Fruit fly (Drosophila melanogaster): ENCODE results near the gene CG9853.

CG9853 gene

DNA sequence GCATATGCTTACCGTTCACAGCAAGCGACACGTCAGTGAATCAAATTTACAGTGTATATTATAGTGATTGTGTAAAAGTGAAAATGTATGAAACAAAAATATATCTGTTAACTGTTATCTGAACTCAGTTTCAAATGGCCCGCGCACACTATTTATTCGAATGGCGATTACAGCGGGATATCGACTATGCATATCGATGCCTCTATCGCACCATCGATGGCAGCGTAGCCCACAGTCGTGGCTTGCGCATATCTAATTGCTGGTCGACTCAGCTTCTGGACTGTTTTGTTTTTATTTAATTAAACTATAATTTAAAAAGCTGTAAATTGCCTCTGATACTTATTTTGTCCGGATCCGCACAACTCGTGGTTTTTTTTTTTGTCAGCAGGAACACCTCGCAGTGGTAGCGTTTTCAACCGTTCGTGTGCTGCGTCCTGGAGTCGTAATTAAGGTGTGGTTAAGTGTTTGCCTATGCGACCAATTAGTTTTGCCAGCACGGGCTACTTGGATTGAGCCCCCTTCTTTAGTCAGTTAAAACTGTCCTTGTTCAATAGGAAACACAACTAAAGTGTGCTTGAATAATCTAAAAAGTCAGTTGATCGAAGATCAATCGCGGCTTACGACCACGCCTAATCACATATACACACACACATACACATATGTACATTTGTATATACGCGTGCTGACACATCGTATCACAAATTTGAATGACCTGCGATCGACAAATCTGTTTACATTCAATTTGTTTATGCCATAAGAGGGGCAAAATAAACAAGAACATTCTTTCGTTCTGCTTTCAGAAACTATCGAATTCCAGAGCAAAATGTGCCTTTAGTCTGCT lies 20.5 kb downstream of the CG9853 start, which contains the start of gene Cont (continued):
- TF ChIP-seq HmgZ (tag; optimal IDR thresholded peaks at IDR 0.05), result peak; percentile 58
- TF ChIP-seq Bgb (GFP tag; IDR thresholded peaks at IDR 0.05; ENCODE audit: partially characterized antibody), result peak; percentile 97
- no peak for TF ChIP-seq CG8290 (GFP tag; optimal IDR thresholded peaks at IDR 0.05)
- TF ChIP-seq CG8290 (tag; optimal IDR thresholded peaks at IDR 0.05), result peak in 1 of 2 experiments; percentile 71
- TF ChIP-seq CG2199 (GFP tag; IDR thresholded peaks at IDR 0.05), result 0 out of 3 replicates have a peak, but pooled peaks have one; percentile 67
- TF ChIP-seq croc (GFP tag; conservative IDR thresholded peaks at IDR 0.05), result no peak
- TF ChIP-seq CG15696 (tag; optimal IDR thresholded peaks at IDR 0.05), result no peak
- peak; percentile 2 for TF ChIP-seq CoRest (tag; optimal IDR thresholded peaks at IDR 0.05)
- no peak for TF ChIP-seq caup (GFP tag; optimal IDR thresholded peaks at IDR 0.05; ENCODE audit: severe bottlenecking)
- no peak for TF ChIP-seq NFAT (GFP tag; IDR thresholded peaks at IDR 0.05)
- TF ChIP-seq CG18599 (GFP tag; optimal IDR thresholded peaks at IDR 0.05), result no peak
- TF ChIP-seq cwo (GFP tag; optimal IDR thresholded peaks at IDR 0.05), result no peak
- TF ChIP-seq CG34376 (GFP tag; optimal IDR thresholded peaks at IDR 0.05), result no peak
- no peak for TF ChIP-seq eve (GFP tag; optimal IDR thresholded peaks at IDR 0.05)
- TF ChIP-seq MTF-1 (GFP tag; optimal IDR thresholded peaks at IDR 0.05; ENCODE audit: borderline replicate concordance), result no peak
- no peak for TF ChIP-seq tio (GFP tag; optimal IDR thresholded peaks at IDR 0.05)
- TF ChIP-seq CG18262 (tag; optimal IDR thresholded peaks at IDR 0.05), result no peak
- no peak for TF ChIP-seq CG15011 (GFP tag; optimal IDR thresholded peaks at IDR 0.05)
- no peak for TF ChIP-seq Atf-2 (GFP tag; optimal IDR thresholded peaks at IDR 0.05)
- peak; percentile 40 for TF ChIP-seq Sin3A (optimal IDR thresholded peaks at IDR 0.05)
- TF ChIP-seq jumu (GFP tag; optimal IDR thresholded peaks at IDR 0.05), result no peak
- TF ChIP-seq Doc2 (GFP tag; IDR thresholded peaks at IDR 0.05), result no peak
- no peak for TF ChIP-seq CG8478 (optimal IDR thresholded peaks at IDR 0.05)
- no peak for TF ChIP-seq repo (GFP tag; optimal IDR thresholded peaks at IDR 0.05)
- no peak for TF ChIP-seq CG7745 (tag; optimal IDR thresholded peaks at IDR 0.05)
- no peak for TF ChIP-seq usp (GFP tag; optimal IDR thresholded peaks at IDR 0.05)
- TF ChIP-seq exex (tag; optimal IDR thresholded peaks at IDR 0.05), result no peak
- no peak for TF ChIP-seq CG12236 (GFP tag; optimal IDR thresholded peaks at IDR 0.05)
- no peak for TF ChIP-seq mirr (GFP tag; optimal IDR thresholded peaks at IDR 0.05)
- peak; percentile 48 for TF ChIP-seq CG4617 (GFP tag; optimal IDR thresholded peaks at IDR 0.05; ENCODE audit: borderline replicate concordance)
- peak; percentile 55 for TF ChIP-seq stwl (tag; optimal IDR thresholded peaks at IDR 0.05)
- 0 out of 3 replicates have a peak, but pooled peaks have one; percentile 53 for TF ChIP-seq ci (GFP tag; IDR thresholded peaks at IDR 0.05)
- no peak for TF ChIP-seq unpg (GFP tag; optimal IDR thresholded peaks at IDR 0.05)
- no peak for TF ChIP-seq CG9437 (GFP tag; optimal IDR thresholded peaks at IDR 0.05)
- no peak for TF ChIP-seq Ets65A (GFP tag)
- no peak for TF ChIP-seq CG13775 (GFP tag; optimal IDR thresholded peaks at IDR 0.05)
- no peak for TF ChIP-seq ro (GFP tag; IDR thresholded peaks at IDR 0.05)
- TF ChIP-seq H2.0 (GFP tag; IDR thresholded peaks at IDR 0.05), result no peak
- TF ChIP-seq gsb-n (tag; optimal IDR thresholded peaks at IDR 0.05), result peak; percentile 29
- no peak for TF ChIP-seq Nf-YA (GFP tag; IDR thresholded peaks at IDR 0.05)
- peak; percentile 86 for TF ChIP-seq sna (GFP tag; IDR thresholded peaks at IDR 0.05; ENCODE audit: partially characterized antibody)
- no peak for TF ChIP-seq CG1792 (GFP tag; optimal IDR thresholded peaks at IDR 0.05)
- no peak for TF ChIP-seq CG18011 (GFP tag; optimal IDR thresholded peaks at IDR 0.05)
- TF ChIP-seq Awh (GFP tag; IDR thresholded peaks at IDR 0.05), result no peak
- TF ChIP-seq dan (GFP tag; IDR thresholded peaks at IDR 0.05), result no peak
- TF ChIP-seq Dp (GFP tag; optimal IDR thresholded peaks at IDR 0.05), result peak; percentile 97
- TF ChIP-seq Lim3 (GFP tag; IDR thresholded peaks at IDR 0.05), result no peak
- TF ChIP-seq CG15601 (tag; optimal IDR thresholded peaks at IDR 0.05), result peak; percentile 1
- no peak for TF ChIP-seq corto (GFP tag; optimal IDR thresholded peaks at IDR 0.05)
- no peak for TF ChIP-seq sqz (GFP tag; optimal IDR thresholded peaks at IDR 0.05)

Measured in whole organism, embryonic.